Worm (Caenorhabditis elegans) whole organism, L1 larva: ENCODE data around the gene algn-11.

Experiments
- C04F5.9 ChIP-seq: sonication (generic microtip); optimal IDR thresholded peaks from 2 replicates; lab custom pipeline; 2016; ENCODE audit warnings: missing genetic modification characterization, missing compliant biosample characterization
- Y116A8C.19 ChIP-seq: sonication (generic microtip); optimal IDR thresholded peaks from 2 replicates; lab custom pipeline; 2016; ENCODE audit warnings: missing compliant biosample characterization, missing genetic modification characterization, borderline replicate concordance
- aly-2 ChIP-seq: fragments of 150-350 bp; optimal IDR thresholded peaks from 2 replicates; lab custom pipeline; 2014; ENCODE audit warnings: missing biosample characterization, missing genetic modification characterization
- ama-1 ChIP-seq: fragments of 150-350 bp; optimal IDR thresholded peaks from 2 replicates; lab custom pipeline; 2014
- blmp-1 ChIP-seq: fragments of 150-350 bp; optimal IDR thresholded peaks from 2 replicates; lab custom pipeline; 2014; ENCODE audit warnings: missing biosample characterization, missing genetic modification characterization
- ceh-8 ChIP-seq: fragments of 200-800 bp; sonication (Bioruptor generic); optimal IDR thresholded peaks from 2 replicates; lab custom pipeline; 2018; ENCODE audit warnings: mild to moderate bottlenecking, missing genetic modification characterization, moderate library complexity, missing compliant biosample characterization
- ceh-82 ChIP-seq, 3 experiments: fragments of 150-350 bp in 1 of 3; sonication (generic microtip) in 2 of 3; optimal IDR thresholded peaks; 2 replicates each; lab custom pipeline; 2014 to 2017; ENCODE audit warnings: missing biosample characterization in 3 of 3, missing genetic modification characterization in 3 of 3
- ceh-88 ChIP-seq: fragments of 200-800 bp; sonication (Bioruptor generic); IDR thresholded peaks from 2 replicates; pipeline ENCODE4 v1.3.6; 2022; ENCODE audit warnings: missing genetic modification characterization, missing compliant biosample characterization
- dpl-1 ChIP-seq, 3 experiments: fragments of 150-350 bp in 2 of 3; sonication (generic microtip) in 1 of 3; optimal IDR thresholded peaks; 2 replicates each; lab custom pipeline; 2014 to 2017; ENCODE audit warnings: missing biosample characterization in 3 of 3, missing genetic modification characterization in 3 of 3, missing genetic modification reagents in 3 of 3
- efl-1 ChIP-seq, 4 experiments: fragments of 150-350 bp; optimal IDR thresholded peaks in 3 of 4; peaks in 1 of 4; 1 replicate in 1 of 4; 2 replicates in 3 of 4; lab custom pipeline; 2014; ENCODE audit warnings: missing biosample characterization in 2 of 4, missing genetic modification characterization in 2 of 4, missing genetic modification reagents in 2 of 4
- efl-3 ChIP-seq: fragments of 200-800 bp; sonication (Bioruptor generic); optimal IDR thresholded peaks from 2 replicates; lab custom pipeline; 2018; ENCODE audit warnings: mild to moderate bottlenecking, missing genetic modification characterization, missing compliant biosample characterization
- elt-3 ChIP-seq, 6 experiments: fragments of 150-350 bp in 1 of 6; sonication (generic microtip); optimal IDR thresholded peaks; 2 replicates each; lab custom pipeline; 2017 to 2018; ENCODE audit warnings: missing biosample characterization in 6 of 6, missing genetic modification characterization in 6 of 6, inconsistent platforms in 1 of 6
- ets-5 ChIP-seq: fragments of 200-800 bp; sonication (Bioruptor generic); IDR thresholded peaks from 2 replicates; pipeline ENCODE4 v1.3.6; 2022; ENCODE audit warnings: missing genetic modification characterization, missing compliant biosample characterization
- fkh-10 ChIP-seq: sonication (generic microtip); optimal IDR thresholded peaks from 2 replicates; lab custom pipeline; 2017; ENCODE audit warnings: missing biosample characterization, missing genetic modification reagents, missing genetic modification characterization
- fkh-8 ChIP-seq: sonication (generic microtip); optimal IDR thresholded peaks from 2 replicates; lab custom pipeline; 2016; ENCODE audit warnings: mild to moderate bottlenecking, missing genetic modification characterization, missing compliant biosample characterization
- fos-1 ChIP-seq: fragments of 150-350 bp; optimal IDR thresholded peaks from 2 replicates; lab custom pipeline; 2014; ENCODE audit warnings: missing biosample characterization, missing genetic modification characterization
- grh-1 ChIP-seq: fragments of 200-800 bp; sonication (Bioruptor generic); IDR thresholded peaks from 2 replicates; pipeline ENCODE4 v1.3.6; 2022; ENCODE audit warnings: missing genetic modification reagents, missing genetic modification characterization, missing compliant biosample characterization
- hlh-4 ChIP-seq: sonication (generic microtip); optimal IDR thresholded peaks from 2 replicates; lab custom pipeline; 2016; ENCODE audit warnings: mild to moderate bottlenecking, missing genetic modification characterization, missing compliant biosample characterization
- isw-1 ChIP-seq: fragments of 200-800 bp; sonication (Bioruptor generic); IDR thresholded peaks from 2 replicates; pipeline ENCODE4 v1.3.6; 2022; ENCODE audit warnings: missing genetic modification characterization, missing compliant biosample characterization
- jun-1 ChIP-seq: fragments of 150-350 bp; optimal IDR thresholded peaks from 2 replicates; lab custom pipeline; 2014; ENCODE audit warnings: missing biosample characterization, missing genetic modification reagents, missing genetic modification characterization
- lin-14 ChIP-seq: fragments of 200-800 bp; sonication (Bioruptor generic); optimal IDR thresholded peaks from 2 replicates; lab custom pipeline; 2018; ENCODE audit warnings: mild to moderate bottlenecking, missing genetic modification characterization, moderate library complexity, missing compliant biosample characterization
- lin-15B ChIP-seq: fragments of 150-350 bp; sonication (generic microtip); optimal IDR thresholded peaks from 3 replicates; lab custom pipeline; 2014; ENCODE audit warnings: missing biosample characterization, missing genetic modification characterization
- lin-35 ChIP-seq, 2 experiments: fragments of 150-350 bp; optimal IDR thresholded peaks; 2 replicates each; lab custom pipeline; 2014; ENCODE audit warnings: missing biosample characterization in 2 of 2, missing genetic modification characterization in 2 of 2, missing genetic modification reagents in 2 of 2
- lin-39 ChIP-seq: fragments of 150-350 bp; optimal IDR thresholded peaks from 2 replicates; lab custom pipeline; 2014; ENCODE audit warnings: missing biosample characterization, missing genetic modification reagents, missing genetic modification characterization
- lir-3 ChIP-seq: sonication (generic microtip); optimal IDR thresholded peaks from 2 replicates; lab custom pipeline; 2016; ENCODE audit warnings: mild to moderate bottlenecking, missing genetic modification characterization, moderate library complexity, missing compliant biosample characterization; ENCODE audit not compliant: poor library complexity
- lsy-2 ChIP-seq, 2 experiments: fragments of 150-350 bp; optimal IDR thresholded peaks; 2 replicates each; lab custom pipeline; 2014; ENCODE audit warnings: missing biosample characterization in 2 of 2, missing genetic modification characterization in 2 of 2
- mdl-1 ChIP-seq, 2 experiments: fragments of 150-350 bp; optimal IDR thresholded peaks; 2 replicates each; lab custom pipeline; 2014 to 2017; ENCODE audit warnings: missing biosample characterization in 2 of 2, missing genetic modification characterization in 2 of 2, inconsistent platforms in 1 of 2
- mef-2 ChIP-seq: fragments of 150-350 bp; optimal IDR thresholded peaks from 2 replicates; lab custom pipeline; 2014; ENCODE audit warnings: missing biosample characterization, missing genetic modification characterization
- mep-1 ChIP-seq: fragments of 150-350 bp; optimal IDR thresholded peaks from 2 replicates; lab custom pipeline; 2014; ENCODE audit warnings: missing biosample characterization, missing genetic modification characterization
- nhr-19 ChIP-seq: fragments of 200-800 bp; sonication (Bioruptor generic); conservative IDR thresholded peaks from 2 replicates; pipeline ENCODE4 v1.3.6; 2022; ENCODE audit warnings: missing genetic modification characterization, missing compliant biosample characterization
- nhr-20 ChIP-seq: sonication (generic microtip); optimal IDR thresholded peaks from 2 replicates; lab custom pipeline; 2016; ENCODE audit warnings: mild to moderate bottlenecking, missing genetic modification characterization, missing compliant biosample characterization
- nhr-237 ChIP-seq: fragments of 150-350 bp; optimal IDR thresholded peaks from 2 replicates; lab custom pipeline; 2014; ENCODE audit warnings: missing biosample characterization, missing genetic modification characterization
- nhr-47 ChIP-seq: sonication (generic microtip); optimal IDR thresholded peaks from 2 replicates; lab custom pipeline; 2016; ENCODE audit warnings: mild to moderate bottlenecking, missing genetic modification characterization, moderate library complexity, missing compliant biosample characterization
- nhr-71 ChIP-seq: sonication (generic microtip); optimal IDR thresholded peaks from 2 replicates; lab custom pipeline; 2016; ENCODE audit warnings: mild to moderate bottlenecking, missing genetic modification characterization, moderate library complexity, missing compliant biosample characterization
- nhr-76 ChIP-seq: sonication (generic microtip); optimal IDR thresholded peaks from 2 replicates; lab custom pipeline; 2017; ENCODE audit warnings: missing biosample characterization, missing genetic modification characterization
- nhr-84 ChIP-seq: sonication (generic microtip); optimal IDR thresholded peaks from 2 replicates; lab custom pipeline; 2017; ENCODE audit warnings: missing biosample characterization, missing genetic modification characterization
- nhr-85 ChIP-seq: sonication (generic microtip); peaks from one replicate; lab custom pipeline; 2016; ENCODE audit warnings: missing genetic modification characterization, inconsistent platforms, missing compliant biosample characterization
- nhr-90 ChIP-seq: sonication (generic microtip); optimal IDR thresholded peaks from 2 replicates; lab custom pipeline; 2016; ENCODE audit warnings: mild to moderate bottlenecking, missing genetic modification characterization, missing compliant biosample characterization; ENCODE audit not compliant: poor library complexity
- pag-3 ChIP-seq: sonication (generic microtip); optimal IDR thresholded peaks from 2 replicates; lab custom pipeline; 2017; ENCODE audit warnings: missing genetic modification characterization, mild to moderate bottlenecking, missing compliant biosample characterization, antibody characterized with exemption, borderline replicate concordance; ENCODE audit not compliant: insufficient read depth
- pax-3 ChIP-seq: fragments of 200-800 bp; sonication (Bioruptor generic); optimal IDR thresholded peaks from 2 replicates; lab custom pipeline; 2018; ENCODE audit warnings: mild to moderate bottlenecking, missing genetic modification characterization, moderate library complexity, missing compliant biosample characterization
- rnt-1 ChIP-seq: sonication (generic microtip); optimal IDR thresholded peaks from 2 replicates; lab custom pipeline; 2016; ENCODE audit warnings: mild to moderate bottlenecking, missing genetic modification characterization, moderate library complexity, missing compliant biosample characterization
- snpc-4 ChIP-seq: fragments of 150-350 bp; optimal IDR thresholded peaks from 2 replicates; lab custom pipeline; 2014; ENCODE audit warnings: missing biosample characterization, missing genetic modification characterization
- snu-23 ChIP-seq: sonication (generic microtip); optimal IDR thresholded peaks from 2 replicates; lab custom pipeline; 2016; ENCODE audit warnings: missing genetic modification characterization, missing compliant biosample characterization
- sox-4 ChIP-seq: sonication (generic microtip); optimal IDR thresholded peaks from 2 replicates; lab custom pipeline; 2016; ENCODE audit warnings: missing genetic modification characterization, missing compliant biosample characterization
- sptf-1 ChIP-seq: fragments of 150-350 bp; optimal IDR thresholded peaks from 2 replicates; lab custom pipeline; 2014; ENCODE audit warnings: missing biosample characterization, missing genetic modification characterization
- tbx-2 ChIP-seq: sonication (generic microtip); optimal IDR thresholded peaks from 2 replicates; lab custom pipeline; 2016; ENCODE audit warnings: missing genetic modification characterization, missing compliant biosample characterization
- unc-130 ChIP-seq: fragments of 150-350 bp; optimal IDR thresholded peaks from 2 replicates; lab custom pipeline; 2017; ENCODE audit warnings: missing biosample characterization, missing genetic modification characterization, inconsistent platforms
- vab-15 ChIP-seq: sonication (generic microtip); optimal IDR thresholded peaks from 2 replicates; lab custom pipeline; 2017; ENCODE audit warnings: missing genotype, mild to moderate bottlenecking, missing genetic modification characterization, missing compliant biosample characterization
- xbp-1 ChIP-seq: sonication (generic microtip); optimal IDR thresholded peaks from 2 replicates; lab custom pipeline; 2016; ENCODE audit warnings: missing genetic modification characterization, missing compliant biosample characterization
- ztf-11 ChIP-seq, 2 experiments: sonication (generic microtip); optimal IDR thresholded peaks; 2 replicates each; lab custom pipeline; 2016 to 2017; ENCODE audit warnings: missing genetic modification characterization in 2 of 2, missing biosample characterization in 1 of 2, missing compliant biosample characterization in 1 of 2
- ztf-4 ChIP-seq: fragments of 150-350 bp; optimal IDR thresholded peaks from 2 replicates; lab custom pipeline; 2014; ENCODE audit warnings: missing biosample characterization, missing genetic modification characterization

algn-11 gene

DNA sequence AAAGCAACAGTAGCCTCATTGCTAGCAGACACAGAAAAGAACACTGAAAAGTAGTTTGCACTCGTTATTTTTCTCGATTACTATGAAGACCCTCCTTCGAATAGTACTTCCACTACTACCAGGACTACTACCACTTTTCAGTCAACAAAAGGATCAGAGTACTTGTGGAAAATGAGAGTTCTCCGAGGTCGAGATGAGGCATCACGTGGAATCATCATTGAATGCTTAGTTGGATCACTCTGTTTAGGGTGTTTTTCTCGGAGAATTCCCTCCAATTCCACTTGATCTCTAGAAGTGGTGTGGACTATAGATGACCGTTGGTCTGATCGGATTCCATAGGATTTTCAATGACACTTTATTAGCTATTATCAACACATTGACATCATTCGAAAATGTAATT is 10.4 kb upstream of the algn-11 start:
- TF ChIP-seq blmp-1 (tag; lab: Kevin White, UChicago) (peak; percentile 82), lin-39 (tag; lab: Kevin White, UChicago) (no peak), nhr-76 (tag; lab: Kevin White, UChicago) (no peak), fkh-8 (tag; lab: Kevin White, UChicago) (no peak), tbx-2 (tag; lab: Kevin White, UChicago) (no peak), nhr-237 (no peak), xbp-1 (tag; lab: Kevin White, UChicago) (no peak), mdl-1 (tag; optimal IDR thresholded peaks at IDR 0.05; lab: Kevin White, UChicago) (no peak), snu-23 (peak; percentile 4), grh-1 (GFP tag; lab: Robert Waterston, UW) (peak; percentile 32; the same call in 1 of the 2 replicates), fos-1 (tag; lab: Kevin White, UChicago) (no peak), nhr-84 (no peak), lin-35 (GFP tag; optimal IDR thresholded peaks at IDR 0.05; lab: Kevin White, UChicago) (peak in 1 of 2 experiments; percentile 38), elt-3 (tag; optimal IDR thresholded peaks at IDR 0.05; lab: Kevin White, UChicago) (peak in 1 of 6 experiments; percentile 2), nhr-71 (no peak), aly-2 (tag; lab: Kevin White, UChicago) (no peak), isw-1 (no peak), efl-1 (optimal IDR thresholded peaks at IDR 0.05; lab: Kevin White, UChicago) (no peak), efl-1 (GFP tag; optimal IDR thresholded peaks at IDR 0.05 in 1 of 2; lab: Kevin White, UChicago) (peak in 1 of 2 experiments; percentile 73), pax-3 (tag; lab: Kevin White, UChicago) (no peak), ets-5 (no peak), nhr-20 (peak; percentile 40), sptf-1 (no peak), nhr-19 (GFP tag; lab: Robert Waterston, UW) (peak; percentile 33), sox-4 (tag; lab: Kevin White, UChicago) (no peak), vab-15 (tag; lab: Kevin White, UChicago) (no peak), unc-130 (no peak), lin-14 (GFP tag; lab: Kevin White, UChicago) (peak; percentile 44), ztf-11 (tag; optimal IDR thresholded peaks at IDR 0.05; lab: Kevin White, UChicago) (no peak), nhr-85 (tag; lab: Kevin White, UChicago) (peak; percentile 87), Y116A8C.19 (tag; lab: Kevin White, UChicago) (no peak), nhr-90 (tag; lab: Kevin White, UChicago) (no peak), lsy-2 (tag; optimal IDR thresholded peaks at IDR 0.05; lab: Kevin White, UChicago) (peak in 1 of 2 experiments; percentile 17), snpc-4 (tag; lab: Kevin White, UChicago) (no peak), ceh-82 (tag; optimal IDR thresholded peaks at IDR 0.05; lab: Kevin White, UChicago) (no peak)

DNA sequence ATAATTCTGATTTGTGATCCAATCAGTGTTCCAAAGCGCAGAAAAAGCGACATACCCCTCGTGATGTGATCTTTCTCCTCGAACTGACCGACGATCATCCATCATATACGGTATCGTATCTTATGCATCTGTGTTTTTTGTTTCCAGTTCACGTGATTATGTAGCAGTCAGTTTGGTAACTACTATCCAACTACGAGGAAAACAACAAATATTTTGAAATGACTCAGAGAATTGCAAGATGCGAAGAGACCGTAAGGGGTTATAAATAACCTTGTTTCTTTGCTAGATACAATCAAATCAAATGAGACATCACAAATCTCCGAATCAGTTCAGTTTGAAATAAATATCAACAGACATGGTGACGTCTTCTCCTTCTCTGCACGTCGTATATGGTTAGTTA is 9.8 kb upstream of the algn-11 start:
- peak; percentile 38 for TF ChIP-seq efl-3
- peak in 3 of 6 experiments; percentile 27 to 90 (median 89) for TF ChIP-seq elt-3 (tag; optimal IDR thresholded peaks at IDR 0.05; lab: Kevin White, UChicago)
- TF ChIP-seq ztf-4 (tag; lab: Kevin White, UChicago) = no peak
- peak in 1 of 2 experiments; percentile 8 for TF ChIP-seq efl-1 (optimal IDR thresholded peaks at IDR 0.05; lab: Kevin White, UChicago)
- TF ChIP-seq efl-1 (GFP tag; optimal IDR thresholded peaks at IDR 0.05 in 1 of 2; lab: Kevin White, UChicago) = peak in 1 of 2 experiments; percentile 85
- peak; percentile 50 to 72 for TF ChIP-seq lsy-2 (tag; optimal IDR thresholded peaks at IDR 0.05; lab: Kevin White, UChicago)
- no peak for TF ChIP-seq ama-1
- TF ChIP-seq lir-3 (tag; lab: Kevin White, UChicago) = no peak
- TF ChIP-seq hlh-4 (tag; lab: Kevin White, UChicago) = no peak
- TF ChIP-seq unc-130 = no peak
- no peak for TF ChIP-seq fkh-10
- TF ChIP-seq vab-15 (tag; lab: Kevin White, UChicago) = no peak
- TF ChIP-seq pag-3 (tag; lab: Kevin White, UChicago) = no peak
- no peak for TF ChIP-seq mef-2 (tag; lab: Kevin White, UChicago)
- no peak for TF ChIP-seq ceh-8 (GFP tag; lab: Kevin White, UChicago)
- TF ChIP-seq ceh-88 (GFP tag; lab: Robert Waterston, UW) = no peak
- no peak for TF ChIP-seq pax-3 (tag; lab: Kevin White, UChicago)
- TF ChIP-seq C04F5.9 (tag; lab: Kevin White, UChicago) = no peak
- no peak for TF ChIP-seq jun-1 (tag; lab: Kevin White, UChicago)
- TF ChIP-seq mep-1 (tag; lab: Kevin White, UChicago) = peak; percentile 46
- peak; percentile 63 for TF ChIP-seq tbx-2 (tag; lab: Kevin White, UChicago)
- TF ChIP-seq rnt-1 = no peak
- TF ChIP-seq dpl-1 (GFP tag; optimal IDR thresholded peaks at IDR 0.05; lab: Kevin White, UChicago) = peak in 1 of 3 experiments; percentile 39
- peak; percentile 54 for TF ChIP-seq nhr-47
- TF ChIP-seq fkh-8 (tag; lab: Kevin White, UChicago) = no peak
- TF ChIP-seq lin-15B (tag; lab: Kevin White, UChicago) = no peak
- peak; percentile 99 for TF ChIP-seq nhr-85 (tag; lab: Kevin White, UChicago)
- TF ChIP-seq fos-1 (tag; lab: Kevin White, UChicago) = no peak
